Worm (Caenorhabditis elegans) whole organism, young adult: ENCODE data around the gene F36A4.3.

Experiments
- B0336.3 ChIP-seq: fragments of 200-800 bp; sonication (Bioruptor generic); IDR thresholded peaks from 2 replicates; pipeline ENCODE4 v1.3.6; 2022; ENCODE audit warnings: missing genetic modification characterization, missing compliant biosample characterization
- F33H1.4 ChIP-seq: fragments of 200-800 bp; sonication (Bioruptor generic); IDR thresholded peaks from 2 replicates; pipeline ENCODE4 v1.3.6; 2022; ENCODE audit warnings: missing genetic modification reagents, missing genetic modification characterization, missing compliant biosample characterization
- F39B2.1 ChIP-seq: fragments of 200-800 bp; sonication (Bioruptor generic); IDR thresholded peaks from 2 replicates; pipeline ENCODE4 v1.3.6; 2022; ENCODE audit warnings: missing genetic modification reagents, missing genetic modification characterization, missing compliant biosample characterization
- F49E8.2 ChIP-seq: sonication (generic microtip); optimal IDR thresholded peaks from 3 replicates; lab custom pipeline; 2017; ENCODE audit warnings: missing genetic modification characterization, mild to moderate bottlenecking, missing compliant biosample characterization, antibody characterized with exemption, moderate library complexity; ENCODE audit not compliant: insufficient read depth
- T26A5.8 ChIP-seq: sonication (generic microtip); optimal IDR thresholded peaks from 2 replicates; lab custom pipeline; 2016; ENCODE audit warnings: missing genetic modification characterization, missing compliant biosample characterization
- Y53G8AR.9 ChIP-seq: fragments of 200-800 bp; sonication (Bioruptor generic); conservative IDR thresholded peaks from 2 replicates; pipeline ENCODE4 v1.3.6; 2022; ENCODE audit warnings: missing genetic modification reagents, missing genetic modification characterization, missing compliant biosample characterization
- Y67H2A.10 ChIP-seq: fragments of 200-800 bp; sonication (Bioruptor generic); conservative IDR thresholded peaks from 2 replicates; pipeline ENCODE4 v1.3.6; 2022; ENCODE audit warnings: missing genetic modification reagents, missing genetic modification characterization, missing compliant biosample characterization
- atf-7 ChIP-seq: sonication (generic microtip); optimal IDR thresholded peaks from 2 replicates; lab custom pipeline; 2017; ENCODE audit warnings: mild to moderate bottlenecking, missing genetic modification characterization, missing compliant biosample characterization
- athp-1 ChIP-seq: sonication (generic microtip); optimal IDR thresholded peaks from 2 replicates; lab custom pipeline; 2017; ENCODE audit warnings: mild to moderate bottlenecking, missing genetic modification characterization, missing compliant biosample characterization
- attf-6 ChIP-seq: fragments of 200-800 bp; sonication (Bioruptor generic); IDR thresholded peaks from 2 replicates; pipeline ENCODE4 v1.3.6; 2022; ENCODE audit warnings: missing genetic modification reagents, missing genetic modification characterization, missing compliant biosample characterization
- cebp-1 ChIP-seq, 2 experiments: fragments of 200-800 bp in 1 of 2; sonication (Bioruptor generic) in 1 of 2; sonication (generic microtip) in 1 of 2; IDR thresholded peaks in 1 of 2; optimal IDR thresholded peaks in 1 of 2; 2 replicates each; pipeline versions ENCODE4 v1.3.6 to Lab custom; 2017 to 2022; ENCODE audit warnings: missing compliant biosample characterization in 2 of 2, missing genetic modification characterization in 2 of 2, mild to moderate bottlenecking in 1 of 2, missing genetic modification reagents in 1 of 2, moderate library complexity in 1 of 2
- dox-1 ChIP-seq: fragments of 200-800 bp; sonication (Bioruptor generic); IDR thresholded peaks from 2 replicates; pipeline ENCODE4 v1.3.6; 2022; ENCODE audit warnings: missing genetic modification reagents, missing genetic modification characterization, missing compliant biosample characterization
- dpff-1 ChIP-seq: sonication (generic microtip); optimal IDR thresholded peaks from 2 replicates; lab custom pipeline; 2017; ENCODE audit warnings: mild to moderate bottlenecking, missing genetic modification characterization, missing compliant biosample characterization
- dpl-1 ChIP-seq: fragments of 150-350 bp; optimal IDR thresholded peaks from 2 replicates; lab custom pipeline; 2014; ENCODE audit warnings: missing biosample characterization, missing genetic modification reagents, missing genetic modification characterization
- efl-1 ChIP-seq: fragments of 150-350 bp; optimal IDR thresholded peaks from 2 replicates; lab custom pipeline; 2014; ENCODE audit warnings: missing biosample characterization, missing genetic modification reagents, missing genetic modification characterization
- egl-44 ChIP-seq: fragments of 200-800 bp; sonication (Bioruptor generic); IDR thresholded peaks from 2 replicates; pipeline ENCODE4 v1.3.6; 2022; ENCODE audit warnings: missing genetic modification reagents, missing genetic modification characterization, missing compliant biosample characterization
- egrh-3 ChIP-seq: fragments of 200-800 bp; sonication (Bioruptor generic); IDR thresholded peaks from 2 replicates; pipeline ENCODE4 v1.3.6; 2022; ENCODE audit warnings: missing genetic modification reagents, missing genetic modification characterization, missing compliant biosample characterization
- hsf-1 ChIP-seq: fragments of 200-800 bp; sonication (Bioruptor generic); IDR thresholded peaks from 2 replicates; pipeline ENCODE4 v1.3.6; 2022; ENCODE audit warnings: missing genetic modification reagents, missing genetic modification characterization, missing compliant biosample characterization
- lag-1 ChIP-seq: fragments of 200-800 bp; sonication (Bioruptor generic); IDR thresholded peaks from 2 replicates; pipeline ENCODE4 v1.3.6; 2022; ENCODE audit warnings: missing genetic modification reagents, missing genetic modification characterization, missing compliant biosample characterization
- lin-26 ChIP-seq: fragments of 200-800 bp; sonication (Bioruptor generic); IDR thresholded peaks from 2 replicates; pipeline ENCODE4 v1.3.6; 2022; ENCODE audit warnings: missing genetic modification reagents, missing genetic modification characterization, missing compliant biosample characterization
- lin-54 ChIP-seq: fragments of 200-800 bp; sonication (Bioruptor generic); optimal IDR thresholded peaks from 2 replicates; lab custom pipeline; 2018; ENCODE audit warnings: mild to moderate bottlenecking, missing genetic modification characterization, missing compliant biosample characterization
- lsl-1 ChIP-seq: fragments of 200-800 bp; sonication (Bioruptor generic); optimal IDR thresholded peaks from 2 replicates; lab custom pipeline; 2018; ENCODE audit warnings: mild to moderate bottlenecking, missing genetic modification characterization, moderate library complexity, missing compliant biosample characterization
- lsy-27 ChIP-seq: sonication (generic microtip); optimal IDR thresholded peaks from 2 replicates; lab custom pipeline; 2017; ENCODE audit warnings: missing genetic modification characterization, mild to moderate bottlenecking, missing compliant biosample characterization, antibody characterized with exemption, missing genotype, borderline replicate concordance; ENCODE audit not compliant: insufficient read depth
- madf-6 ChIP-seq: fragments of 200-800 bp; sonication (Bioruptor generic); IDR thresholded peaks from 2 replicates; pipeline ENCODE4 v1.3.6; 2022; ENCODE audit warnings: missing genetic modification reagents, missing genetic modification characterization, missing compliant biosample characterization
- mcd-1 ChIP-seq: fragments of 200-800 bp; sonication (Bioruptor generic); IDR thresholded peaks from 2 replicates; pipeline ENCODE4 v1.3.6; 2022; ENCODE audit warnings: missing genetic modification reagents, missing genetic modification characterization, missing compliant biosample characterization
- mes-4 ChIP-seq: sonication (generic microtip); optimal IDR thresholded peaks from 2 replicates; lab custom pipeline; 2016; ENCODE audit warnings: missing genotype, missing genetic modification characterization, missing compliant biosample characterization
- nfya-2 ChIP-seq: fragments of 200-800 bp; sonication (Bioruptor generic); IDR thresholded peaks from 2 replicates; pipeline ENCODE4 v1.3.6; 2022; ENCODE audit warnings: missing genetic modification reagents, missing genetic modification characterization, missing compliant biosample characterization
- nhr-120 ChIP-seq: fragments of 200-800 bp; sonication (Bioruptor generic); IDR thresholded peaks from 2 replicates; pipeline ENCODE4 v1.3.6; 2022; ENCODE audit warnings: missing genetic modification characterization, missing compliant biosample characterization
- pbrm-1 ChIP-seq: fragments of 200-800 bp; sonication (Bioruptor generic); IDR thresholded peaks from 2 replicates; pipeline ENCODE4 v1.3.6; 2022; ENCODE audit warnings: missing genetic modification reagents, missing genetic modification characterization, missing compliant biosample characterization
- snpc-1.1 ChIP-seq: sonication (generic microtip); optimal IDR thresholded peaks from 2 replicates; lab custom pipeline; 2017; ENCODE audit warnings: missing genetic modification characterization, mild to moderate bottlenecking, missing compliant biosample characterization, antibody characterized with exemption, moderate library complexity, missing genotype, missing genetic modification reagents; ENCODE audit not compliant: insufficient read depth
- snpc-1.3 ChIP-seq: sonication (generic microtip); optimal IDR thresholded peaks from 2 replicates; lab custom pipeline; 2017; ENCODE audit warnings: missing genetic modification characterization, mild to moderate bottlenecking, missing compliant biosample characterization, antibody characterized with exemption, moderate library complexity, missing genotype, missing genetic modification reagents; ENCODE audit not compliant: insufficient read depth
- somi-1 ChIP-seq: fragments of 200-800 bp; sonication (Bioruptor generic); optimal IDR thresholded peaks from 2 replicates; lab custom pipeline; 2018; ENCODE audit warnings: mild to moderate bottlenecking, missing genetic modification characterization, missing compliant biosample characterization
- tlf-1 ChIP-seq: fragments of 200-800 bp; sonication (Bioruptor generic); optimal IDR thresholded peaks from 2 replicates; lab custom pipeline; 2018; ENCODE audit warnings: mild to moderate bottlenecking, missing genetic modification characterization, missing compliant biosample characterization
- unc-130 ChIP-seq: sonication (generic microtip); optimal IDR thresholded peaks from 2 replicates; lab custom pipeline; 2016; ENCODE audit warnings: missing genetic modification reagents, missing genetic modification characterization, missing compliant biosample characterization
- zfh-2 ChIP-seq: fragments of 200-800 bp; sonication (Bioruptor generic); conservative IDR thresholded peaks from 2 replicates; pipeline ENCODE4 v1.3.6; 2022; ENCODE audit warnings: missing genetic modification reagents, missing genetic modification characterization, missing compliant biosample characterization
- ztf-22 ChIP-seq: fragments of 200-800 bp; sonication (Bioruptor generic); optimal IDR thresholded peaks from 2 replicates; lab custom pipeline; 2018; ENCODE audit warnings: mild to moderate bottlenecking, missing genetic modification characterization, moderate library complexity, missing compliant biosample characterization
- ztf-25 ChIP-seq: fragments of 200-800 bp; sonication (Bioruptor generic); IDR thresholded peaks from 2 replicates; pipeline ENCODE4 v1.3.6; 2022; ENCODE audit warnings: missing genetic modification reagents, missing genetic modification characterization, missing compliant biosample characterization
- ztf-6 ChIP-seq: fragments of 200-800 bp; sonication (Bioruptor generic); IDR thresholded peaks from 2 replicates; pipeline ENCODE4 v1.3.6; 2022; ENCODE audit warnings: missing genetic modification reagents, missing genetic modification characterization, missing compliant biosample characterization

F36A4.3 gene

DNA sequence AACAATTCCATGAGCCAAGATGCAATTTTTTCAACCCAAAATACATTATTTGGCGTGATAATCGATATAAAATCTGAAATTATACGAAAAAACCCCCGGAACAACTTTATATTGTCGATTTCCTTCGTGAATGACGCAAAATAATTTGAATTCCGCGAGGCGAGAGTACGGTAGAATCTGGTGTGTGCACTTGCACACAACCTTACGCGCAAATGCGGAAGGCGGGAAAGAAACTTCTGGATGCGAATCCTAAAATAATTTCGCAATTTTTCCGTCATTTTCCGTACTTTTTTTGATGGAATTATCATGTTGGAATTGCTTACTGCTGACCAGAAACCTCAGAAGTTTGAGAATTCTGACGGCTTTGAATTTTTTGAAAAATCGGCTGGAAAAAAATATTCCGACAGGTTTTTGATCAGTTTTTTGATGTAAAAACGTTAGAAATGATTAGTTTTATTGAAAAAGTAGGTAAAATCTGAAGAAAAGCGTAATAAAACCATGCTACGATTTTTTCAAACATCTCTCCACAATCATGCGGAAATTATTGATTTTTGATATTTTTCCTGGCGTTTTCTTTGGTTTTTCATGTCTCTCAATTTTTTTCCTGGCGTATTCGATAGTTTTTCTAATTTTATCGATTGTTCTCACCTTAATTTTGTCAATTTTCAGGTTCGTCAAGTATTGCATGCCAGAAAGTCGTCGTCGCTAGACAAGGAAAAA lies 38.0 kb downstream of the F36A4.3 start, which contains the start of gene set-9 (continued):
- TF ChIP-seq Y67H2A.10 (GFP tag; lab: Robert Waterston, UW) (no peak), efl-1 (GFP tag; lab: Kevin White, UChicago) (peak; percentile 73), atf-7 (tag; lab: Kevin White, UChicago) (no peak), F33H1.4 (GFP tag; lab: Robert Waterston, UW) (0 out of 2 replicates have a peak, but pooled peaks have one; percentile 24), dpl-1 (GFP tag; lab: Kevin White, UChicago) (peak; percentile 8), T26A5.8 (tag; lab: Kevin White, UChicago) (no peak), zfh-2 (GFP tag; lab: Robert Waterston, UW) (no peak), dox-1 (no peak), mcd-1 (GFP tag; lab: Robert Waterston, UW) (no peak), pbrm-1 (GFP tag; lab: Robert Waterston, UW) (0 out of 2 replicates have a peak, but pooled peaks have one; percentile 13)

- TF ChIP-seq egrh-3, result peak; percentile 77
Measured at ce11 chrIV:4312394-4312793, 43.0 kb downstream of the F36A4.3 start.

DNA sequence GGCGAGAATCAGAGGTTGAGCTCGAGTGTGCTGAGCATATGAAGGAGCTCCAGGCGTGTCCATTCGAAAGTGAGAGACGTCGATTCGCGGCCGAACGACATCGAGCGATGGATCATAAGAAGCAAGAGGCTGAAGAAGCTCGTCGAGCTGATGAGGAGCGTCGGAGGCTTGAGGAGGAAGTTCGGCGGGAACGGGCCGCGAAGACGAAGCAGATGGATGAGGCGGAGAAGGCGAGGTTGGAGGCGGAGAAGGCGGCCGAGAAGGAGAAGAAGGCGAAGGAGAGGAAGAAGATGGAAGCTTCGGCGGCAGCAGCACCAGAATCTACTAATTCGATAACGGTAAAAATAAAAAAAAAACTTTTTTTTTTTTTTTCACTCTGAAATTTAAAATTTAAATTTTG lies 43.7 kb downstream of the F36A4.3 start:
- TF ChIP-seq attf-6 (GFP tag; lab: Robert Waterston, UW) (0 out of 2 replicates have a peak, but pooled peaks have one; percentile 11), zfh-2 (GFP tag; lab: Robert Waterston, UW) (0 out of 2 replicates have a peak, but pooled peaks have one; percentile 22), egrh-3 (peak; percentile 84)

ce11 chrIV:4316813-4317408 lies 47.5 kb downstream of the F36A4.3 start, which contains the start of gene Y24D9B.1:
TSS of gene Y24D9B.1 (plus strand) at chrIV:4317358.
- TF ChIP-seq athp-1 (tag; lab: Kevin White, UChicago) (no peak), attf-6 (GFP tag; lab: Robert Waterston, UW) (peak; percentile 65), ztf-22 (GFP tag; lab: Kevin White, UChicago) (no peak), lag-1 (GFP tag; lab: Robert Waterston, UW) (no peak), lsy-27 (no peak), ztf-25 (GFP tag; lab: Robert Waterston, UW) (no peak), ztf-6 (GFP tag; lab: Robert Waterston, UW) (no peak), snpc-1.1 (tag; lab: Kevin White, UChicago) (no peak), F33H1.4 (GFP tag; lab: Robert Waterston, UW) (peak; percentile 5; the same call in 1 of the 2 replicates), tlf-1 (no peak), pbrm-1 (GFP tag; lab: Robert Waterston, UW) (0 out of 2 replicates have a peak, but pooled peaks have one; percentile 30), somi-1 (GFP tag; lab: Kevin White, UChicago) (no peak), snpc-1.3 (tag; lab: Kevin White, UChicago) (no peak), cebp-1 (GFP tag; IDR thresholded peaks at IDR 0.05; lab: Robert Waterston, UW) (no peak), cebp-1 (tag; optimal IDR thresholded peaks at IDR 0.05; lab: Kevin White, UChicago) (no peak), lsl-1 (GFP tag; lab: Kevin White, UChicago) (peak; percentile 8), B0336.3 (GFP tag; lab: Robert Waterston, UW) (0 out of 2 replicates have a peak, but pooled peaks have one; percentile 9), dpff-1 (tag; lab: Kevin White, UChicago) (peak; percentile 33), hsf-1 (GFP tag; lab: Robert Waterston, UW) (0 out of 2 replicates have a peak, but pooled peaks have one; percentile 36), mes-4 (tag; lab: Kevin White, UChicago) (no peak), Y53G8AR.9 (peak; percentile 70; the same call in 1 of the 2 replicates), egl-44 (no peak), F39B2.1 (0 out of 2 replicates have a peak, but pooled peaks have one; percentile 10), lin-26 (peak; percentile 36; the same call in 1 of the 2 replicates), madf-6 (GFP tag; lab: Robert Waterston, UW) (peak; percentile 40; the same call in 1 of the 2 replicates), unc-130 (GFP tag; lab: Kevin White, UChicago) (no peak), nhr-120 (GFP tag; lab: Robert Waterston, UW) (no peak), lin-54 (GFP tag; lab: Kevin White, UChicago) (peak; percentile 1), egrh-3 (no peak), nfya-2 (GFP tag; lab: Robert Waterston, UW) (peak; percentile 63; the same call in 1 of the 2 replicates), F49E8.2 (tag; lab: Kevin White, UChicago) (peak; percentile 3)
